Fruit fly (Drosophila melanogaster) whole organism, embryonic: ENCODE data around the gene Mzt1.

Experiments
- BEAF-32 ChIP-seq: fragments of 200-800 bp; sonication (Bioruptor generic); optimal IDR thresholded peaks from 3 replicates; lab custom pipeline; 2017; ENCODE audit warnings: missing biosample characterization, missing genetic modification characterization, mild to moderate bottlenecking, moderate library complexity, missing genetic modification reagents
- Bteb2 ChIP-seq: fragments of 200-800 bp; sonication (Bioruptor generic); optimal IDR thresholded peaks from 2 replicates; lab custom pipeline; 2016; ENCODE audit warnings: missing biosample characterization, missing genetic modification characterization
- CG10267 ChIP-seq: fragments of 200-800 bp; sonication (Bioruptor generic); optimal IDR thresholded peaks from 2 replicates; lab custom pipeline; 2018; ENCODE audit warnings: missing biosample characterization, mild to moderate bottlenecking, missing genetic modification characterization, moderate library complexity
- CG11398 ChIP-seq: fragments of 200-800 bp; sonication (Bioruptor generic); optimal IDR thresholded peaks from 2 replicates; lab custom pipeline; 2016; ENCODE audit warnings: missing biosample characterization, missing genetic modification characterization
- CG12391 ChIP-seq: fragments of 200-800 bp; sonication (Bioruptor generic); optimal IDR thresholded peaks from 3 replicates; lab custom pipeline; 2018; ENCODE audit warnings: missing biosample characterization, mild to moderate bottlenecking, missing genetic modification characterization, moderate library complexity
- CG13624 ChIP-seq: fragments of 200-800 bp; sonication (Bioruptor generic); optimal IDR thresholded peaks from 2 replicates; lab custom pipeline; 2016; ENCODE audit warnings: missing biosample characterization, missing genetic modification characterization
- CG15269 ChIP-seq: fragments of 200-800 bp; sonication (Bioruptor generic); optimal IDR thresholded peaks from 2 replicates; lab custom pipeline; 2018; ENCODE audit warnings: missing biosample characterization, mild to moderate bottlenecking, missing genetic modification characterization, moderate library complexity
- CG15601 ChIP-seq: fragments of 200-800 bp; sonication (Bioruptor generic); optimal IDR thresholded peaks from 3 replicates; lab custom pipeline; 2019; ENCODE audit warnings: missing biosample characterization, mild to moderate bottlenecking, missing genetic modification characterization, moderate library complexity
- CG15696 ChIP-seq: fragments of 200-800 bp; sonication (Bioruptor generic); optimal IDR thresholded peaks from 2 replicates; lab custom pipeline; 2019; ENCODE audit warnings: missing biosample characterization, mild to moderate bottlenecking, missing genetic modification characterization, moderate library complexity
- CG1603 ChIP-seq: fragments of 200-800 bp; sonication (Bioruptor generic); optimal IDR thresholded peaks from 2 replicates; lab custom pipeline; 2019; ENCODE audit warnings: missing biosample characterization, mild to moderate bottlenecking, missing genetic modification characterization, moderate library complexity
- CG17328 ChIP-seq: fragments of 200-800 bp; sonication (Bioruptor generic); IDR thresholded peaks from 2 replicates; pipeline ENCODE4 v1.3.6; 2022; ENCODE audit warnings: missing biosample characterization, missing genetic modification characterization
- CG2678 ChIP-seq: fragments of 200-800 bp; sonication (Bioruptor generic); optimal IDR thresholded peaks from 3 replicates; lab custom pipeline; 2019; ENCODE audit warnings: missing biosample characterization, mild to moderate bottlenecking, missing genetic modification characterization, moderate library complexity
- CG31365 ChIP-seq: fragments of 200-800 bp; sonication (Bioruptor generic); optimal IDR thresholded peaks from 2 replicates; lab custom pipeline; 2018; ENCODE audit warnings: missing biosample characterization, mild to moderate bottlenecking, missing genetic modification characterization
- CG3163 ChIP-seq: fragments of 200-800 bp; sonication (Bioruptor generic); optimal IDR thresholded peaks from 3 replicates; lab custom pipeline; 2016; ENCODE audit warnings: missing biosample characterization, missing genetic modification characterization
- CG34224 ChIP-seq: fragments of 200-800 bp; sonication (Bioruptor generic); IDR thresholded peaks from 3 replicates; pipeline ENCODE4 v1.3.6; 2022; ENCODE audit warnings: missing biosample characterization, missing genetic modification characterization; ENCODE audit not compliant: partially characterized antibody
- CG6683 ChIP-seq: fragments of 200-800 bp; sonication (Bioruptor generic); optimal IDR thresholded peaks from 2 replicates; lab custom pipeline; 2017; ENCODE audit warnings: missing biosample characterization, mild to moderate bottlenecking, missing genetic modification characterization, missing genetic modification reagents
- CG7372 ChIP-seq: fragments of 200-800 bp; sonication (Bioruptor generic); IDR thresholded peaks from 2 replicates; pipeline ENCODE4 v1.3.6; 2022; ENCODE audit warnings: missing biosample characterization, missing genetic modification characterization
- CG8089 ChIP-seq: fragments of 200-800 bp; sonication (Bioruptor generic); optimal IDR thresholded peaks from 3 replicates; lab custom pipeline; 2016; ENCODE audit warnings: missing biosample characterization, missing genetic modification characterization
- CG8388 ChIP-seq: fragments of 200-800 bp; sonication (Bioruptor generic); optimal IDR thresholded peaks from 2 replicates; lab custom pipeline; 2019; ENCODE audit warnings: missing biosample characterization, mild to moderate bottlenecking, missing genetic modification characterization, moderate library complexity
- D19A ChIP-seq: fragments of 200-800 bp; optimal IDR thresholded peaks from 3 replicates; lab custom pipeline; 2019; ENCODE audit warnings: missing biosample characterization, mild to moderate bottlenecking, missing genetic modification characterization, moderate library complexity
- E2f1 ChIP-seq: fragments of 200-800 bp; sonication (Bioruptor generic); IDR thresholded peaks from 2 replicates; pipeline ENCODE4 v1.3.6; 2022; ENCODE audit warnings: missing biosample characterization, missing genetic modification characterization
- E2f2 ChIP-seq: fragments of 200-800 bp; sonication (Bioruptor generic); IDR thresholded peaks from 2 replicates; pipeline ENCODE4 v1.3.6; 2022; ENCODE audit warnings: missing biosample characterization, missing genetic modification characterization
- Ets97D ChIP-seq: fragments of 200-800 bp; sonication (Bioruptor generic); optimal IDR thresholded peaks from 3 replicates; lab custom pipeline; 2016; ENCODE audit warnings: missing biosample characterization, missing genetic modification characterization
- Fer3 ChIP-seq: fragments of 200-800 bp; sonication (Bioruptor generic); optimal IDR thresholded peaks from 2 replicates; lab custom pipeline; 2018; ENCODE audit warnings: missing biosample characterization, mild to moderate bottlenecking, missing genetic modification characterization, moderate library complexity
- H2.0 ChIP-seq: fragments of 200-800 bp; sonication (Bioruptor generic); IDR thresholded peaks from 2 replicates; pipeline ENCODE4 v1.3.6; 2022; ENCODE audit warnings: missing biosample characterization, missing genetic modification characterization
- HHEX ChIP-seq: fragments of 200-800 bp; sonication (Bioruptor generic); optimal IDR thresholded peaks from 3 replicates; lab custom pipeline; 2017; ENCODE audit warnings: missing biosample characterization, mild to moderate bottlenecking, missing genetic modification characterization, missing genetic modification reagents
- Kr ChIP-seq: fragments of 200-800 bp; sonication (Bioruptor generic); optimal IDR thresholded peaks from 2 replicates; lab custom pipeline; 2017; ENCODE audit warnings: missing biosample characterization, mild to moderate bottlenecking, missing genetic modification characterization
- Lpt ChIP-seq: fragments of >200 bp; optimal IDR thresholded peaks from 2 replicates; lab custom pipeline; 2018; ENCODE audit warnings: missing biosample characterization, missing genetic modification characterization
- Ravus ChIP-seq: fragments of 200-800 bp; sonication (Bioruptor generic); IDR thresholded peaks from 2 replicates; pipeline ENCODE4 v1.3.6; 2022; ENCODE audit warnings: missing biosample characterization, missing genetic modification characterization
- Trl ChIP-seq, 3 experiments: fragments of >200 bp in 2 of 3; fragments of 200-800 bp in 1 of 3; sonication (Bioruptor generic) in 1 of 3; optimal IDR thresholded peaks; 2 replicates in 1 of 3; 3 replicates in 2 of 3; lab custom pipeline; 2016 to 2017; ENCODE audit warnings: missing biosample characterization in 1 of 3, missing genetic modification characterization in 1 of 3
- bbx ChIP-seq: fragments of 200-800 bp; sonication (Bioruptor generic); IDR thresholded peaks from 2 replicates; pipeline ENCODE4 v1.3.6; 2022; ENCODE audit warnings: missing biosample characterization, missing genetic modification characterization; ENCODE audit not compliant: partially characterized antibody
- bsh ChIP-seq, 2 experiments: fragments of 200-800 bp; sonication (Bioruptor generic); optimal IDR thresholded peaks; 2 replicates each; lab custom pipeline; 2017 to 2018; ENCODE audit warnings: mild to moderate bottlenecking in 2 of 2, missing biosample characterization in 2 of 2, missing genetic modification characterization in 2 of 2, moderate library complexity in 1 of 2
- crol ChIP-seq: fragments of 200-800 bp; sonication (Bioruptor generic); IDR thresholded peaks from 2 replicates; pipeline ENCODE4 v1.3.6; 2022; ENCODE audit warnings: missing biosample characterization, missing genetic modification characterization
- danr ChIP-seq: fragments of 200-800 bp; sonication (Bioruptor generic); IDR thresholded peaks from 2 replicates; pipeline ENCODE4 v1.3.6; 2022; ENCODE audit warnings: missing biosample characterization, missing genetic modification characterization
- en ChIP-seq: fragments of 200-800 bp; sonication (Bioruptor generic); optimal IDR thresholded peaks from 2 replicates; lab custom pipeline; 2016; ENCODE audit warnings: missing biosample characterization, missing genetic modification characterization
- grau ChIP-seq: fragments of 200-800 bp; optimal IDR thresholded peaks from 3 replicates; lab custom pipeline; 2019; ENCODE audit warnings: missing biosample characterization, mild to moderate bottlenecking, missing genetic modification characterization, moderate library complexity
- gsb-n ChIP-seq: fragments of 200-800 bp; sonication (Bioruptor generic); optimal IDR thresholded peaks from 3 replicates; lab custom pipeline; 2018; ENCODE audit warnings: missing biosample characterization, mild to moderate bottlenecking, missing genetic modification characterization
- hbn ChIP-seq: fragments of 200-800 bp; sonication (Bioruptor generic); IDR thresholded peaks from 2 replicates; pipeline ENCODE4 v1.3.6; 2022; ENCODE audit warnings: missing biosample characterization, missing genetic modification characterization; ENCODE audit not compliant: partially characterized antibody
- kay ChIP-seq: fragments of 200-800 bp; sonication (Bioruptor generic); optimal IDR thresholded peaks from 2 replicates; lab custom pipeline; 2016; ENCODE audit warnings: missing biosample characterization, missing genetic modification characterization
- mam ChIP-seq: fragments of 200-800 bp; sonication (Bioruptor generic); optimal IDR thresholded peaks from 3 replicates; lab custom pipeline; 2016; ENCODE audit warnings: missing biosample characterization, missing genetic modification characterization
- pan ChIP-seq, 4 experiments: fragments of >200 bp in 3 of 4; fragments of 200-800 bp in 1 of 4; sonication (Bioruptor generic) in 1 of 4; optimal IDR thresholded peaks in 3 of 4; IDR thresholded peaks in 1 of 4; 2 replicates each; pipeline versions ENCODE4 v1.3.6 to Lab custom; 2017 to 2022; ENCODE audit warnings: missing biosample characterization in 2 of 4, missing genetic modification characterization in 2 of 4, mixed read lengths in 1 of 4
- psq ChIP-seq: fragments of 200-800 bp; sonication (Bioruptor generic); optimal IDR thresholded peaks from 2 replicates; lab custom pipeline; 2017; ENCODE audit warnings: missing biosample characterization, missing genetic modification characterization
- row ChIP-seq: fragments of 200-800 bp; sonication (Bioruptor generic); IDR thresholded peaks from 3 replicates; pipeline ENCODE4 v1.3.6; 2022; ENCODE audit warnings: missing biosample characterization, missing genetic modification characterization
- seq ChIP-seq: fragments of 200-800 bp; sonication (Bioruptor generic); IDR thresholded peaks from 2 replicates; pipeline ENCODE4 v1.3.6; 2022; ENCODE audit warnings: missing biosample characterization, missing genetic modification characterization
- sim ChIP-seq: fragments of 200-800 bp; sonication (Bioruptor generic); IDR thresholded peaks from 2 replicates; pipeline ENCODE4 v1.3.6; 2022; ENCODE audit warnings: missing biosample characterization, missing genetic modification characterization
- sisA ChIP-seq: fragments of 200-800 bp; sonication (Bioruptor generic); IDR thresholded peaks from 2 replicates; pipeline ENCODE4 v1.3.6; 2022; ENCODE audit warnings: missing biosample characterization, missing genetic modification characterization
- tap ChIP-seq: fragments of 200-800 bp; optimal IDR thresholded peaks from 3 replicates; lab custom pipeline; 2019; ENCODE audit warnings: missing biosample characterization, mild to moderate bottlenecking, missing genetic modification characterization, moderate library complexity
- tin ChIP-seq: fragments of 200-800 bp; sonication (Bioruptor generic); optimal IDR thresholded peaks from 3 replicates; lab custom pipeline; 2016; ENCODE audit warnings: missing biosample characterization, missing genetic modification characterization
- wdn ChIP-seq: fragments of 200-800 bp; sonication (Bioruptor generic); IDR thresholded peaks from 2 replicates; pipeline ENCODE4 v1.3.6; 2022; ENCODE audit warnings: missing biosample characterization, missing genetic modification characterization
- zfh1 ChIP-seq: fragments of 200-800 bp; sonication (Bioruptor generic); IDR thresholded peaks from 3 replicates; pipeline ENCODE4 v1.3.6; 2022; ENCODE audit warnings: missing biosample characterization, missing genetic modification characterization

Gene Mzt1

dm6 chr3L:2371882-2372281, 17.2 kb upstream of the Mzt1 start, which contains the start of the genes CG1317 and CG8993 (continued):
- no peak for TF ChIP-seq CG8089
- TF ChIP-seq HHEX (GFP tag; lab: Kevin White, UChicago): no peak
- peak; percentile 17 for TF ChIP-seq kay (GFP tag; lab: Kevin White, UChicago)
- no peak for TF ChIP-seq Lpt (GFP tag; lab: Kevin White, UChicago)
- peak; percentile 54; the same call in 1 of the 2 replicates for TF ChIP-seq sisA (GFP tag; lab: Robert Waterston, UW)
- TF ChIP-seq H2.0 (GFP tag; lab: Robert Waterston, UW): no peak
- TF ChIP-seq sim: 0 out of 2 replicates have a peak, but pooled peaks have one; percentile 39
- peak; percentile 73 for TF ChIP-seq hbn (GFP tag; lab: Robert Waterston, UW)
- TF ChIP-seq CG13624 (GFP tag; lab: Kevin White, UChicago): no peak
- peak; percentile 83 for TF ChIP-seq CG12391 (tag; lab: Kevin White, UChicago)
- no peak for TF ChIP-seq en (GFP tag; lab: Kevin White, UChicago)
- no peak for TF ChIP-seq CG2678 (tag; lab: Kevin White, UChicago)
- TF ChIP-seq CG17328 (GFP tag; lab: Robert Waterston, UW): no peak
- TF ChIP-seq Trl (optimal IDR thresholded peaks at IDR 0.05; lab: Kevin White, UChicago): peak in 1 of 2 experiments; percentile 16
- no peak for TF ChIP-seq Trl (GFP tag; optimal IDR thresholded peaks at IDR 0.05; lab: Kevin White, UChicago)
- peak; percentile 55 for TF ChIP-seq CG15696
- TF ChIP-seq E2f1 (GFP tag; lab: Robert Waterston, UW): 0 out of 2 replicates have a peak, but pooled peaks have one; percentile 18
- TF ChIP-seq CG6683 (GFP tag; lab: Kevin White, UChicago): no peak
- peak; percentile 31; the same call in 1 of the 2 replicates for TF ChIP-seq E2f2 (GFP tag; lab: Robert Waterston, UW)
- peak; percentile 22 for TF ChIP-seq D19A (tag; lab: Kevin White, UChicago)
- no peak for TF ChIP-seq CG1603 (tag; lab: Kevin White, UChicago)
- TF ChIP-seq BEAF-32: peak; percentile 77
- TF ChIP-seq CG31365 (tag; lab: Kevin White, UChicago): no peak
- TF ChIP-seq Ravus (GFP tag; lab: Robert Waterston, UW): no peak; the same call in 1 of the 2 replicates
- TF ChIP-seq danr (GFP tag; lab: Robert Waterston, UW): no peak
- no peak for TF ChIP-seq pan (optimal IDR thresholded peaks at IDR 0.05; lab: Kevin White, UChicago)
- no peak for TF ChIP-seq pan (GFP tag; optimal IDR thresholded peaks at IDR 0.05 in 1 of 2, IDR thresholded peaks at IDR 0.05 in 1 of 2)
- peak; percentile 66 for TF ChIP-seq grau (tag; lab: Kevin White, UChicago)
- TF ChIP-seq CG10267 (tag; lab: Kevin White, UChicago): peak; percentile 75
- TF ChIP-seq seq (GFP tag; lab: Robert Waterston, UW): no peak
- no peak for TF ChIP-seq mam
- peak; percentile 40 for TF ChIP-seq CG8388 (GFP tag; lab: Kevin White, UChicago)
- TF ChIP-seq bbx (GFP tag; lab: Robert Waterston, UW): 0 out of 2 replicates have a peak, but pooled peaks have one; percentile 47
- peak; percentile 20 for TF ChIP-seq tap (tag; lab: Kevin White, UChicago)
- TF ChIP-seq bsh (GFP tag; optimal IDR thresholded peaks at IDR 0.05; lab: Kevin White, UChicago): peak in 1 of 2 experiments; percentile 59
- peak; percentile 74 for TF ChIP-seq CG15601
- peak; percentile 94 for TF ChIP-seq row (GFP tag; lab: Robert Waterston, UW)
- no peak for TF ChIP-seq Bteb2
- TF ChIP-seq tin: peak; percentile 45
- no peak for TF ChIP-seq crol (GFP tag; lab: Robert Waterston, UW)
- no peak for TF ChIP-seq psq (GFP tag; lab: Kevin White, UChicago)
- TF ChIP-seq CG3163 (GFP tag; lab: Kevin White, UChicago): no peak
- TF ChIP-seq CG34224: peak; percentile 67
- peak; percentile 26 for TF ChIP-seq Fer3 (tag; lab: Kevin White, UChicago)
- no peak for TF ChIP-seq Kr
- peak; percentile 7 for TF ChIP-seq Ets97D (GFP tag; lab: Kevin White, UChicago)
- peak; percentile 95 for TF ChIP-seq gsb-n (tag; lab: Kevin White, UChicago)
- no peak for TF ChIP-seq wdn (GFP tag; lab: Robert Waterston, UW)
- no peak for TF ChIP-seq CG11398
- TF ChIP-seq CG7372 (GFP tag; lab: Robert Waterston, UW): no peak
- peak; percentile 50 for TF ChIP-seq CG15269 (tag; lab: Kevin White, UChicago)
- no peak for TF ChIP-seq zfh1 (GFP tag; lab: Robert Waterston, UW)
